Fruit fly (Drosophila melanogaster): Measurements from ENCODE around the gene Tpl94D.

- TF ChIP-seq cic (GFP tag; optimal IDR thresholded peaks at IDR 0.05) (no peak), CG11617 (GFP tag; optimal IDR thresholded peaks at IDR 0.05) (no peak), CG12768 (GFP tag; optimal IDR thresholded peaks at IDR 0.05) (no peak), CG5204 (GFP tag; optimal IDR thresholded peaks at IDR 0.05) (no peak), tj (GFP tag; optimal IDR thresholded peaks at IDR 0.05) (no peak), pad (GFP tag; optimal IDR thresholded peaks at IDR 0.05) (no peak), Crg-1 (GFP tag; optimal IDR thresholded peaks at IDR 0.05) (no peak), cnc (optimal IDR thresholded peaks at IDR 0.05) (no peak), CG33017 (tag; optimal IDR thresholded peaks at IDR 0.05) (no peak)
These were observed 43.0 kb upstream of the Tpl94D start, which contains the start of gene CG6660 for dm6 chr3R:22923052-22923451.

Measured in whole organism, adult.